1 fruit fly cellular context compared by ENCODE assay signal in genomic region chr3R:8300928-8301752, dm6.
TF ChIP-seq lines count a peak whose summit lies in the region.

CG9626 (minus strand) TSS chr3R:8300978.
mRpL1 (plus strand) TSS chr3R:8301440.

TF ChIP-seq in whole organism, embryonic, 481 proteins besides CTCF, POLR2A, EP300 and RAD21 (continued from another document and continues in another):
- TF ChIP-seq CG30431 (GFP tag; optimal IDR thresholded peaks at IDR 0.05; lab: Kevin White, UChicago): no peak
- TF ChIP-seq hth (optimal IDR thresholded peaks at IDR 0.05; lab: Kevin White, UChicago): no peak
- no peak for TF ChIP-seq org-1 (GFP tag; optimal IDR thresholded peaks at IDR 0.05; lab: Kevin White, UChicago)
- no peak for TF ChIP-seq Dip3 (GFP tag; optimal IDR thresholded peaks at IDR 0.05; lab: Kevin White, UChicago)
- no peak for TF ChIP-seq Hmx (GFP tag; optimal IDR thresholded peaks at IDR 0.05; lab: Kevin White, UChicago)
- peak; percentile 78 for TF ChIP-seq Abd-B (GFP tag; optimal IDR thresholded peaks at IDR 0.05; lab: Kevin White, UChicago)
- TF ChIP-seq zfh1 (GFP tag; IDR thresholded peaks at IDR 0.05; lab: Robert Waterston, UW): no peak
- TF ChIP-seq NFAT (GFP tag; IDR thresholded peaks at IDR 0.05; lab: Robert Waterston, UW): peak; percentile 46; the same call in 1 of the 2 replicates
- TF ChIP-seq CG3838 (GFP tag; optimal IDR thresholded peaks at IDR 0.05; lab: Kevin White, UChicago): no peak
- TF ChIP-seq chif (GFP tag; optimal IDR thresholded peaks at IDR 0.05; lab: Kevin White, UChicago): peak in 1 of 2 experiments; percentile 29
- TF ChIP-seq B-H1 (GFP tag; IDR thresholded peaks at IDR 0.05; lab: Robert Waterston, UW): no peak
- no peak for TF ChIP-seq CG6689 (GFP tag; IDR thresholded peaks at IDR 0.05; lab: Robert Waterston, UW)
- no peak for TF ChIP-seq dysf (GFP tag; IDR thresholded peaks at IDR 0.05; lab: Robert Waterston, UW)
- no peak for TF ChIP-seq inv (GFP tag; IDR thresholded peaks at IDR 0.05; lab: Robert Waterston, UW; ENCODE audit: partially characterized antibody)
- peak; percentile 47 for TF ChIP-seq CG9797 (GFP tag; optimal IDR thresholded peaks at IDR 0.05; lab: Kevin White, UChicago)
- TF ChIP-seq CG4707 (GFP tag; optimal IDR thresholded peaks at IDR 0.05; lab: Kevin White, UChicago): no peak
- no peak for TF ChIP-seq CG3407 (GFP tag; optimal IDR thresholded peaks at IDR 0.05; lab: Kevin White, UChicago)
- peak; percentile 3 for TF ChIP-seq CG10979 (tag; optimal IDR thresholded peaks at IDR 0.05; lab: Kevin White, UChicago)
- TF ChIP-seq CG7987 (GFP tag; optimal IDR thresholded peaks at IDR 0.05; lab: Kevin White, UChicago): no peak
- TF ChIP-seq Awh (GFP tag; IDR thresholded peaks at IDR 0.05; lab: Robert Waterston, UW): no peak
- no peak for TF ChIP-seq fd96Cb (tag; optimal IDR thresholded peaks at IDR 0.05; lab: Kevin White, UChicago)
- no peak for TF ChIP-seq CG18619 (GFP tag; optimal IDR thresholded peaks at IDR 0.05; lab: Kevin White, UChicago)
- peak; percentile 6 for TF ChIP-seq CG3065 (GFP tag; optimal IDR thresholded peaks at IDR 0.05; lab: Kevin White, UChicago)
- no peak for TF ChIP-seq Dfd (GFP tag; optimal IDR thresholded peaks at IDR 0.05; lab: Kevin White, UChicago)
- no peak for TF ChIP-seq tx (GFP tag; optimal IDR thresholded peaks at IDR 0.05; lab: Kevin White, UChicago)
- no peak for TF ChIP-seq toy (GFP tag; IDR thresholded peaks at IDR 0.05; lab: Robert Waterston, UW)
- TF ChIP-seq CrebB (tag; optimal IDR thresholded peaks at IDR 0.05; lab: Kevin White, UChicago): peak; percentile 19
- TF ChIP-seq CG10274 (GFP tag; optimal IDR thresholded peaks at IDR 0.05; lab: Kevin White, UChicago): no peak
- no peak for TF ChIP-seq CG6683 (GFP tag; optimal IDR thresholded peaks at IDR 0.05; lab: Kevin White, UChicago)
- TF ChIP-seq gem (tag; optimal IDR thresholded peaks at IDR 0.05; lab: Kevin White, UChicago): no peak
- no peak for TF ChIP-seq crc (GFP tag; optimal IDR thresholded peaks at IDR 0.05; lab: Kevin White, UChicago)
- peak; percentile 20 for TF ChIP-seq Xbp1 (GFP tag; optimal IDR thresholded peaks at IDR 0.05; lab: Kevin White, UChicago)
- TF ChIP-seq bigmax (GFP tag; optimal IDR thresholded peaks at IDR 0.05; lab: Kevin White, UChicago): peak; percentile 93
- TF ChIP-seq ken (GFP tag; IDR thresholded peaks at IDR 0.05; lab: Robert Waterston, UW): peak; percentile 41; the same call in 1 of the 3 replicates
- TF ChIP-seq disco-r (GFP tag; optimal IDR thresholded peaks at IDR 0.05; lab: Kevin White, UChicago): no peak
- peak; percentile 31 for TF ChIP-seq Camta (GFP tag; optimal IDR thresholded peaks at IDR 0.05; lab: Kevin White, UChicago)
- no peak for TF ChIP-seq slou (GFP tag; optimal IDR thresholded peaks at IDR 0.05; lab: Kevin White, UChicago)
- 0 out of 4 replicates have a peak, but pooled peaks have one; percentile 23 for TF ChIP-seq chinmo (GFP tag; IDR thresholded peaks at IDR 0.05; lab: Robert Waterston, UW; ENCODE audit: partially characterized antibody)
- no peak for TF ChIP-seq br (optimal IDR thresholded peaks at IDR 0.05; lab: Kevin White, UChicago)
- TF ChIP-seq CG11456 (GFP tag; IDR thresholded peaks at IDR 0.05; lab: Robert Waterston, UW): no peak
- no peak for TF ChIP-seq knrl (GFP tag; IDR thresholded peaks at IDR 0.05; lab: Robert Waterston, UW; ENCODE audit: partially characterized antibody)
- no peak for TF ChIP-seq CG15269 (tag; optimal IDR thresholded peaks at IDR 0.05; lab: Kevin White, UChicago)
- TF ChIP-seq CG34376 (GFP tag; optimal IDR thresholded peaks at IDR 0.05; lab: Kevin White, UChicago): no peak
- TF ChIP-seq CG12942 (GFP tag; optimal IDR thresholded peaks at IDR 0.05; lab: Kevin White, UChicago): no peak
- TF ChIP-seq Ssrp (tag; optimal IDR thresholded peaks at IDR 0.05; lab: Kevin White, UChicago): no peak
- TF ChIP-seq ase (GFP tag; IDR thresholded peaks at IDR 0.05; lab: Robert Waterston, UW): no peak
- TF ChIP-seq danr (GFP tag; IDR thresholded peaks at IDR 0.05; lab: Robert Waterston, UW): no peak
- TF ChIP-seq Atf-2 (GFP tag; optimal IDR thresholded peaks at IDR 0.05; lab: Kevin White, UChicago): no peak
- TF ChIP-seq Stat92E (GFP tag; optimal IDR thresholded peaks at IDR 0.05; lab: Kevin White, UChicago): no peak
- no peak for TF ChIP-seq Six4 (GFP tag; optimal IDR thresholded peaks at IDR 0.05; lab: Kevin White, UChicago)
- no peak for TF ChIP-seq hkb (optimal IDR thresholded peaks at IDR 0.05; lab: Kevin White, UChicago)
- no peak for TF ChIP-seq hkb (GFP tag; IDR thresholded peaks at IDR 0.05; lab: Robert Waterston, UW)
- no peak for TF ChIP-seq Taf1 (GFP tag; IDR thresholded peaks at IDR 0.05; lab: Robert Waterston, UW)
- peak in 1 of 2 experiments; percentile 43 for TF ChIP-seq dpn (GFP tag; optimal IDR thresholded peaks at IDR 0.05; lab: Kevin White, UChicago)
- no peak for TF ChIP-seq Ravus (GFP tag; IDR thresholded peaks at IDR 0.05; lab: Robert Waterston, UW)
- no peak for TF ChIP-seq pan (optimal IDR thresholded peaks at IDR 0.05; lab: Kevin White, UChicago)
- TF ChIP-seq pan (GFP tag; optimal IDR thresholded peaks at IDR 0.05 in 1 of 2, IDR thresholded peaks at IDR 0.05 in 1 of 2): no peak
- no peak for TF ChIP-seq CG32772 (GFP tag; IDR thresholded peaks at IDR 0.05; lab: Robert Waterston, UW)
- TF ChIP-seq CG9817 (tag; optimal IDR thresholded peaks at IDR 0.05; lab: Kevin White, UChicago): no peak
- no peak for TF ChIP-seq h (optimal IDR thresholded peaks at IDR 0.05; lab: Kevin White, UChicago)
- peak; percentile 63; the same call in 2 of the 3 replicates for TF ChIP-seq Opbp (GFP tag; IDR thresholded peaks at IDR 0.05; lab: Robert Waterston, UW; ENCODE audit: partially characterized antibody)
- TF ChIP-seq CG13775 (GFP tag; optimal IDR thresholded peaks at IDR 0.05; lab: Kevin White, UChicago): no peak
- no peak for TF ChIP-seq pnt (GFP tag; optimal IDR thresholded peaks at IDR 0.05; lab: Kevin White, UChicago)
- no peak for TF ChIP-seq CG8944 (GFP tag; optimal IDR thresholded peaks at IDR 0.05; lab: Kevin White, UChicago)
- TF ChIP-seq D19A (tag; optimal IDR thresholded peaks at IDR 0.05; lab: Kevin White, UChicago): no peak
- TF ChIP-seq btn (GFP tag; optimal IDR thresholded peaks at IDR 0.05; lab: Kevin White, UChicago): no peak
- no peak for TF ChIP-seq CG4404 (GFP tag; IDR thresholded peaks at IDR 0.05; lab: Robert Waterston, UW)
- TF ChIP-seq CG9932 (GFP tag; IDR thresholded peaks at IDR 0.05; lab: Robert Waterston, UW): peak; percentile 28; the same call in 1 of the 2 replicates
- no peak for TF ChIP-seq Lim3 (GFP tag; IDR thresholded peaks at IDR 0.05; lab: Robert Waterston, UW)
- TF ChIP-seq CG5953 (GFP tag; IDR thresholded peaks at IDR 0.05; lab: Robert Waterston, UW): no peak
- TF ChIP-seq CG14860 (GFP tag; IDR thresholded peaks at IDR 0.05; lab: Robert Waterston, UW; ENCODE audit: partially characterized antibody): no peak
- peak; percentile 71 for TF ChIP-seq Hmr (GFP tag; optimal IDR thresholded peaks at IDR 0.05; lab: Kevin White, UChicago)
- no peak for TF ChIP-seq cato (GFP tag; optimal IDR thresholded peaks at IDR 0.05; lab: Kevin White, UChicago; ENCODE audit: borderline replicate concordance)
- no peak for TF ChIP-seq klu (GFP tag; IDR thresholded peaks at IDR 0.05; lab: Robert Waterston, UW)
- peak; percentile 49; the same call in 1 of the 2 replicates for TF ChIP-seq slbo (GFP tag; IDR thresholded peaks at IDR 0.05; lab: Robert Waterston, UW)
- peak; percentile 54 for TF ChIP-seq CG3163 (GFP tag; optimal IDR thresholded peaks at IDR 0.05; lab: Kevin White, UChicago)
- no peak for TF ChIP-seq Side (GFP tag; optimal IDR thresholded peaks at IDR 0.05; lab: Kevin White, UChicago)
- TF ChIP-seq eyg (GFP tag; optimal IDR thresholded peaks at IDR 0.05; lab: Kevin White, UChicago): no peak
- no peak for TF ChIP-seq salm (tag; optimal IDR thresholded peaks at IDR 0.05; lab: Kevin White, UChicago)
- 0 out of 4 replicates have a peak, but pooled peaks have one; percentile 13 for TF ChIP-seq Dll (GFP tag; IDR thresholded peaks at IDR 0.05; lab: Robert Waterston, UW; ENCODE audit: partially characterized antibody)
- peak; percentile 24 for TF ChIP-seq Dek (tag; optimal IDR thresholded peaks at IDR 0.05; lab: Kevin White, UChicago)
- 0 out of 2 replicates have a peak, but pooled peaks have one; percentile 35 for TF ChIP-seq ranshi (GFP tag; IDR thresholded peaks at IDR 0.05; lab: Robert Waterston, UW)
- no peak for TF ChIP-seq kah (GFP tag; optimal IDR thresholded peaks at IDR 0.05; lab: Kevin White, UChicago)
- TF ChIP-seq Fer2 (tag; optimal IDR thresholded peaks at IDR 0.05; lab: Kevin White, UChicago): no peak
- no peak for TF ChIP-seq Neu2 (GFP tag; optimal IDR thresholded peaks at IDR 0.05; lab: Kevin White, UChicago; ENCODE audit: borderline replicate concordance)
- TF ChIP-seq CG12155 (GFP tag; optimal IDR thresholded peaks at IDR 0.05; lab: Kevin White, UChicago): peak; percentile 35
- peak; percentile 69 for TF ChIP-seq Sry-δ (GFP tag; optimal IDR thresholded peaks at IDR 0.05; lab: Kevin White, UChicago)
- peak; percentile 47 for TF ChIP-seq zfh2 (GFP tag; optimal IDR thresholded peaks at IDR 0.05; lab: Kevin White, UChicago)
- TF ChIP-seq CG4360 (GFP tag; IDR thresholded peaks at IDR 0.05; lab: Robert Waterston, UW): no peak
- peak; percentile 71 for TF ChIP-seq CG2116 (GFP tag; optimal IDR thresholded peaks at IDR 0.05; lab: Kevin White, UChicago)
- no peak for TF ChIP-seq otp (GFP tag; IDR thresholded peaks at IDR 0.05; lab: Robert Waterston, UW)
- TF ChIP-seq CG2202 (tag; optimal IDR thresholded peaks at IDR 0.05; lab: Kevin White, UChicago): no peak
- no peak for TF ChIP-seq CG5180 (GFP tag; optimal IDR thresholded peaks at IDR 0.05; lab: Kevin White, UChicago)
- TF ChIP-seq CG7357 (GFP tag; IDR thresholded peaks at IDR 0.05; lab: Robert Waterston, UW): no peak
- no peak for TF ChIP-seq HLH3B (GFP tag; IDR thresholded peaks at IDR 0.05; lab: Robert Waterston, UW)
- peak; percentile 5 for TF ChIP-seq fu2 (GFP tag; optimal IDR thresholded peaks at IDR 0.05; lab: Kevin White, UChicago)
- TF ChIP-seq al (GFP tag; IDR thresholded peaks at IDR 0.05; lab: Robert Waterston, UW): no peak
- TF ChIP-seq CG17361 (GFP tag; IDR thresholded peaks at IDR 0.05; lab: Robert Waterston, UW): no peak
- no peak for TF ChIP-seq bsh (GFP tag; optimal IDR thresholded peaks at IDR 0.05; lab: Kevin White, UChicago)
- peak; percentile 80 for TF ChIP-seq Ets97D (GFP tag; optimal IDR thresholded peaks at IDR 0.05; lab: Kevin White, UChicago)
- TF ChIP-seq lola (GFP tag; optimal IDR thresholded peaks at IDR 0.05; lab: Kevin White, UChicago): no peak
- TF ChIP-seq CG11085 (GFP tag; IDR thresholded peaks at IDR 0.05; lab: Robert Waterston, UW): no peak
- TF ChIP-seq nerfin-1 (tag; optimal IDR thresholded peaks at IDR 0.05; lab: Kevin White, UChicago): peak; percentile 40
- TF ChIP-seq CG1233 (GFP tag; optimal IDR thresholded peaks at IDR 0.05; lab: Kevin White, UChicago): no peak
- TF ChIP-seq jigr1 (GFP tag; IDR thresholded peaks at IDR 0.05; lab: Robert Waterston, UW): no peak
- no peak for TF ChIP-seq CG12104 (GFP tag; optimal IDR thresholded peaks at IDR 0.05; lab: Kevin White, UChicago)
- TF ChIP-seq so (GFP tag; IDR thresholded peaks at IDR 0.05; lab: Robert Waterston, UW): no peak
- TF ChIP-seq CG34422 (GFP tag; IDR thresholded peaks at IDR 0.05; lab: Robert Waterston, UW): no peak
- TF ChIP-seq CG6854 (GFP tag; optimal IDR thresholded peaks at IDR 0.05; lab: Kevin White, UChicago): no peak
- TF ChIP-seq pzg (GFP tag; optimal IDR thresholded peaks at IDR 0.05; lab: Kevin White, UChicago): peak; percentile 90
- no peak for TF ChIP-seq BtbVII (GFP tag; optimal IDR thresholded peaks at IDR 0.05; lab: Kevin White, UChicago)
- no peak for TF ChIP-seq kni (GFP tag; optimal IDR thresholded peaks at IDR 0.05; lab: Kevin White, UChicago)
- TF ChIP-seq CG10366 (GFP tag; IDR thresholded peaks at IDR 0.05; lab: Robert Waterston, UW): no peak
- no peak for TF ChIP-seq scrt (GFP tag; optimal IDR thresholded peaks at IDR 0.05; lab: Kevin White, UChicago)
- TF ChIP-seq CG32767 (GFP tag; IDR thresholded peaks at IDR 0.05; lab: Robert Waterston, UW): no peak
- no peak for TF ChIP-seq CG18764 (GFP tag; optimal IDR thresholded peaks at IDR 0.05; lab: Kevin White, UChicago)
- no peak for TF ChIP-seq CG15696 (tag; optimal IDR thresholded peaks at IDR 0.05; lab: Kevin White, UChicago)
- no peak for TF ChIP-seq CG17328 (GFP tag; IDR thresholded peaks at IDR 0.05; lab: Robert Waterston, UW)
- TF ChIP-seq chn (GFP tag; optimal IDR thresholded peaks at IDR 0.05; lab: Kevin White, UChicago): no peak
- TF ChIP-seq stc (GFP tag; IDR thresholded peaks at IDR 0.05; lab: Robert Waterston, UW): no peak
- TF ChIP-seq Pdp1 (GFP tag; optimal IDR thresholded peaks at IDR 0.05; lab: Kevin White, UChicago): peak in 1 of 2 experiments; percentile 100
- TF ChIP-seq CG15073 (GFP tag; optimal IDR thresholded peaks at IDR 0.05; lab: Kevin White, UChicago): no peak
- peak; percentile 10 for TF ChIP-seq CG9609 (GFP tag; optimal IDR thresholded peaks at IDR 0.05; lab: Kevin White, UChicago)
- peak; percentile 43 for TF ChIP-seq HmgD (GFP tag; optimal IDR thresholded peaks at IDR 0.05; lab: Kevin White, UChicago)
- peak; percentile 8 for TF ChIP-seq Max (GFP tag; optimal IDR thresholded peaks at IDR 0.05; lab: Kevin White, UChicago)
- TF ChIP-seq CG15011 (GFP tag; optimal IDR thresholded peaks at IDR 0.05; lab: Kevin White, UChicago): no peak
- TF ChIP-seq Hand (GFP tag; optimal IDR thresholded peaks at IDR 0.05; lab: Kevin White, UChicago): no peak
- TF ChIP-seq CG8924 (tag; optimal IDR thresholded peaks at IDR 0.05; lab: Kevin White, UChicago): no peak
- TF ChIP-seq D (optimal IDR thresholded peaks at IDR 0.05; lab: Kevin White, UChicago): no peak
- TF ChIP-seq D (GFP tag; optimal IDR thresholded peaks at IDR 0.05; lab: Kevin White, UChicago): no peak
- no peak for TF ChIP-seq Bdp1 (GFP tag; optimal IDR thresholded peaks at IDR 0.05; lab: Kevin White, UChicago)
- no peak for TF ChIP-seq CG17568 (GFP tag; optimal IDR thresholded peaks at IDR 0.05; lab: Kevin White, UChicago)
- TF ChIP-seq CG7963 (GFP tag; IDR thresholded peaks at IDR 0.05; lab: Robert Waterston, UW; ENCODE audit: partially characterized antibody): no peak
- 0 out of 2 replicates have a peak, but pooled peaks have one; percentile 21 for TF ChIP-seq sisA (GFP tag; IDR thresholded peaks at IDR 0.05; lab: Robert Waterston, UW)
- TF ChIP-seq Hr51 (GFP tag; optimal IDR thresholded peaks at IDR 0.05; lab: Kevin White, UChicago): no peak
- TF ChIP-seq gcm (GFP tag; optimal IDR thresholded peaks at IDR 0.05; lab: Kevin White, UChicago): no peak
